Worm (Caenorhabditis elegans) whole organism, L4 larva: ENCODE data around the gene nlp-35.

ENCODE experiments used
- ceh-32 ChIP-seq: sonication (generic microtip); optimal IDR thresholded peaks from 2 replicates; lab custom pipeline; 2016; ENCODE audit warnings: mild to moderate bottlenecking, missing genetic modification characterization, missing compliant biosample characterization; ENCODE audit not compliant: poor library complexity
- fos-1 ChIP-seq: fragments of 150-350 bp; optimal IDR thresholded peaks from 2 replicates; lab custom pipeline; 2014; ENCODE audit warnings: missing biosample characterization, missing genetic modification characterization
- nhr-77 ChIP-seq: fragments of 150-350 bp; optimal IDR thresholded peaks from 2 replicates; lab custom pipeline; 2014; ENCODE audit warnings: missing biosample characterization, missing genetic modification characterization
- pha-4 ChIP-seq, 2 experiments: fragments of 150-350 bp in 1 of 2; fragments of 200-800 bp in 1 of 2; sonication (Bioruptor generic) in 1 of 2; IDR thresholded peaks in 1 of 2; optimal IDR thresholded peaks in 1 of 2; 2 replicates each; pipeline versions ENCODE4 v1.3.6 to Lab custom; 2014 to 2022; ENCODE audit warnings: missing genetic modification characterization in 2 of 2, missing genetic modification reagents in 2 of 2, missing biosample characterization in 1 of 2, missing compliant biosample characterization in 1 of 2
- set-16 ChIP-seq: fragments of 200-800 bp; sonication (Bioruptor generic); IDR thresholded peaks from 2 replicates; pipeline ENCODE4 v1.3.6; 2022; ENCODE audit warnings: missing genetic modification reagents, missing genetic modification characterization, missing compliant biosample characterization

ce11 chrIV:9511221-9511638, 7.5 kb downstream of the nlp-35 start:
- peak; percentile 56; the same call in 1 of the 2 replicates for TF ChIP-seq pha-4 (GFP tag; IDR thresholded peaks at IDR 0.05; lab: Robert Waterston, UW)
- TF ChIP-seq pha-4 (tag; optimal IDR thresholded peaks at IDR 0.05; lab: Kevin White, UChicago) = no peak
- TF ChIP-seq set-16 = peak; percentile 48; the same call in 1 of the 2 replicates
- TF ChIP-seq ceh-32 (tag; lab: Kevin White, UChicago) = peak; percentile 46
- no peak for TF ChIP-seq nhr-77 (tag; lab: Kevin White, UChicago)
- TF ChIP-seq fos-1 (tag; lab: Kevin White, UChicago) = no peak
